Worm (Caenorhabditis elegans) whole organism, midembryonic: ENCODE data around the gene C03G6.17.

Source experiments
- T22C8.4 ChIP-seq: fragments of 200-800 bp; sonication (Bioruptor generic); IDR thresholded peaks from 2 replicates; pipeline ENCODE4 v1.3.6; 2022; ENCODE audit warnings: missing genetic modification characterization, missing compliant biosample characterization
- cog-1 ChIP-seq: sonication (generic microtip); optimal IDR thresholded peaks from 2 replicates; lab custom pipeline; 2016; ENCODE audit warnings: missing genetic modification characterization, missing compliant biosample characterization
- med-1 ChIP-seq: sonication (generic microtip); optimal IDR thresholded peaks from 2 replicates; lab custom pipeline; 2017; ENCODE audit warnings: missing genetic modification characterization, mild to moderate bottlenecking, missing compliant biosample characterization, antibody characterized with exemption, missing genetic modification reagents; ENCODE audit not compliant: insufficient read depth
- ztf-29 ChIP-seq: fragments of 200-800 bp; sonication (Bioruptor generic); IDR thresholded peaks from 2 replicates; pipeline ENCODE4 v1.3.6; 2022; ENCODE audit warnings: missing genetic modification reagents, missing genetic modification characterization, missing compliant biosample characterization

ce11 chrV:7364951-7365350, 16.0 kb downstream of the C03G6.17 start, which contains the start of gene exc-13:
- no peak for TF ChIP-seq T22C8.4 (GFP tag; lab: Robert Waterston, UW)
- TF ChIP-seq med-1 (GFP tag; lab: Kevin White, UChicago), result no peak
- TF ChIP-seq cog-1 (tag; lab: Kevin White, UChicago), result no peak
- TF ChIP-seq ztf-29 (GFP tag; lab: Robert Waterston, UW), result no peak
